Worm (Caenorhabditis elegans) whole organism, L1 larva: Measurements from ENCODE around the gene C35D10.12.

Experiments
- egl-27 ChIP-seq, 2 experiments: fragments of 150-350 bp in 1 of 2; sonication (generic microtip); optimal IDR thresholded peaks; 3 replicates each; lab custom pipeline; 2017 to 2018; ENCODE audit warnings: missing biosample characterization in 2 of 2, missing genetic modification characterization in 2 of 2, missing genetic modification reagents in 2 of 2
- fkh-10 ChIP-seq: sonication (generic microtip); optimal IDR thresholded peaks from 2 replicates; lab custom pipeline; 2017; ENCODE audit warnings: missing biosample characterization, missing genetic modification reagents, missing genetic modification characterization
- lin-39 ChIP-seq: fragments of 150-350 bp; optimal IDR thresholded peaks from 2 replicates; lab custom pipeline; 2014; ENCODE audit warnings: missing biosample characterization, missing genetic modification reagents, missing genetic modification characterization
- nhr-237 ChIP-seq: fragments of 150-350 bp; optimal IDR thresholded peaks from 2 replicates; lab custom pipeline; 2014; ENCODE audit warnings: missing biosample characterization, missing genetic modification characterization
- nhr-28 ChIP-seq: fragments of 150-350 bp; optimal IDR thresholded peaks from 2 replicates; lab custom pipeline; 2014; ENCODE audit warnings: missing biosample characterization, missing genetic modification characterization
- tbx-2 ChIP-seq: sonication (generic microtip); optimal IDR thresholded peaks from 2 replicates; lab custom pipeline; 2016; ENCODE audit warnings: missing genetic modification characterization, missing compliant biosample characterization

ce11 chrIII:4861744-4862401, 12.7 kb downstream of the C35D10.12 start, which contains the start of the genes C35D10.10 and C35D10.5:
- no peak for TF ChIP-seq lin-39 (tag; lab: Kevin White, UChicago)
- peak; percentile 20 for TF ChIP-seq tbx-2
- no peak for TF ChIP-seq nhr-28 (tag; lab: Kevin White, UChicago)
- TF ChIP-seq fkh-10 (GFP tag; lab: Kevin White, UChicago) = no peak
- TF ChIP-seq nhr-237 (tag; lab: Kevin White, UChicago) = no peak
- no peak for TF ChIP-seq egl-27 (tag; optimal IDR thresholded peaks at IDR 0.05; lab: Kevin White, UChicago)
